Worm (Caenorhabditis elegans): ENCODE results near the gene R07E5.19.

R07E5.19 gene

DNA sequence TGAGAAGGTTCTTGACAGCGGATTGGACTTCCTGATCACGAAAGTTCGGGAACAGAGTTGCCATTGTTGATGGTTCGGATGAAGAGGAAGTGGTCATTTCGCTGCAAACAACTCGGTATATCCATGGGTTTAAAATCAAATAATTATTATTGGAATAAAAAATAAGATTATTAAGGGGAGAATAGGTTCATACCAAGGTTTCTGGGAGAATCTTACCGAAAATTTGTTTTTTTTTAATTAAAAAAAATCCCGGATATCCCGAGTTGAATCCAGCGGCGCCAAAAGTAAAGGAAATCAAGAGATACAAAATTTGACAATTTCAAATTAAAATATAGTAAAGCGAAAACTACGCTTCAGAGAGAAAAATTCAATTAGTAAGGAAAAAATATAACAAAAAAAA is at the start of gene R07E5.19, which contains the start of gene pdcd-2:
Gene R07E5.19, minus strand, starts transcription at position 101 of the 400 bp plus-strand sequence.
Gene pdcd-2, minus strand, starts transcription at position 102 of the 400 bp plus-strand sequence.
- TF ChIP-seq flt-1 (GFP tag; IDR thresholded peaks at IDR 0.05) (no peak), cog-1 (tag; optimal IDR thresholded peaks at IDR 0.05) (no peak), ztf-29 (GFP tag; IDR thresholded peaks at IDR 0.05) (no peak), ztf-23 (GFP tag; IDR thresholded peaks at IDR 0.05) (no peak), med-1 (GFP tag; optimal IDR thresholded peaks at IDR 0.05; ENCODE audit: insufficient read depth) (no peak), klf-2 (GFP tag; conservative IDR thresholded peaks at IDR 0.05) (no peak), T22C8.4 (GFP tag; IDR thresholded peaks at IDR 0.05) (no peak), tab-1 (GFP tag; IDR thresholded peaks at IDR 0.05) (no peak), ref-1 (GFP tag; conservative IDR thresholded peaks at IDR 0.05) (no peak)

DNA sequence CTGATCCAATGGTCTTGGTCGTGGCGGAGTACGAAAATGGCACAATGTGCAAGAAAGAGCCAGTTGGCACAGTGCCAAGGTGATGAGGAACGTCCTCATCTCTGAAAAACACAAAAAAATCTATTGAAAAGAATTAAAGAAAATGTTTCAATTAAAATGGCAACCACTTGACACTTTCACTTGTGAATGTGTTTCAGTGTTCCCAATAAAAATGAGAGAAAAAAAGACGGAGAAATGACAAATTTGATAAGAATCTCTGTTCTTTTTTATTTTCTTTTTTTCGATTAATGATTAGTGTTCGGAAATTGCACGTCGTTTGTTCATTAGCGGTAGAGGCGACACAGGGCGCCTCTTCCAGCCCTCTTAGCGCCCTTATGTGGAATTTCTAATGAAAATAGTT is 49.4 kb upstream of the R07E5.19 start, which contains the start of gene ndg-4:
Gene ndg-4, minus strand, starts transcription at position 101 of the 400 bp plus-strand sequence.
- TF ChIP-seq cog-1 (tag; optimal IDR thresholded peaks at IDR 0.05) (no peak), ref-1 (GFP tag; conservative IDR thresholded peaks at IDR 0.05) (no peak), tab-1 (GFP tag; IDR thresholded peaks at IDR 0.05) (no peak), ztf-29 (GFP tag; IDR thresholded peaks at IDR 0.05) (no peak), flt-1 (GFP tag; IDR thresholded peaks at IDR 0.05) (no peak)

DNA sequence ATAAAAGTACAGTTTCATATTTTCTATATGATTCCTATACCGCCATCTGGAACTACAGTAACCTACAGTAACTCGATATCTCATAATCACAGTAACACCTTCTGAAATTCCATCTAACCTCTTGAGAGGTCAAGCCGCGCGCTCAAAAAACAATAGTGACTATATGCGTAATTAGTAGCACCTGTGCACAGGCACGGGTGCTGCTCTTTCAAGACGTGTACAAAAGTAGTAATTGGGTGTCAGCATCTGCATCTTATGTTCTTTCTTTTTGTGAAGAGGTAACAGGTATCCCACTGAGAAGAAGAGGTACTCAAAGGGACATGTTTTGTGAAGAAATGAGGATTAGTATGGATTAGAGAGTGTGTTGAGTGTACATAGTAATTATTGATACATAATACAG is 43.5 kb upstream of the R07E5.19 start:
- no peak for TF ChIP-seq ref-1 (GFP tag; conservative IDR thresholded peaks at IDR 0.05)
- TF ChIP-seq ztf-23 (GFP tag; IDR thresholded peaks at IDR 0.05), result no peak
- TF ChIP-seq ztf-29 (GFP tag; IDR thresholded peaks at IDR 0.05), result no peak
- TF ChIP-seq flt-1 (GFP tag; IDR thresholded peaks at IDR 0.05), result no peak
- no peak for TF ChIP-seq T22C8.4 (GFP tag; IDR thresholded peaks at IDR 0.05)
- no peak for TF ChIP-seq med-1 (GFP tag; optimal IDR thresholded peaks at IDR 0.05; ENCODE audit: insufficient read depth)
- no peak for TF ChIP-seq klf-2 (GFP tag; conservative IDR thresholded peaks at IDR 0.05)
- TF ChIP-seq tab-1 (GFP tag; IDR thresholded peaks at IDR 0.05), result no peak
- TF ChIP-seq cog-1 (tag; optimal IDR thresholded peaks at IDR 0.05), result no peak

DNA sequence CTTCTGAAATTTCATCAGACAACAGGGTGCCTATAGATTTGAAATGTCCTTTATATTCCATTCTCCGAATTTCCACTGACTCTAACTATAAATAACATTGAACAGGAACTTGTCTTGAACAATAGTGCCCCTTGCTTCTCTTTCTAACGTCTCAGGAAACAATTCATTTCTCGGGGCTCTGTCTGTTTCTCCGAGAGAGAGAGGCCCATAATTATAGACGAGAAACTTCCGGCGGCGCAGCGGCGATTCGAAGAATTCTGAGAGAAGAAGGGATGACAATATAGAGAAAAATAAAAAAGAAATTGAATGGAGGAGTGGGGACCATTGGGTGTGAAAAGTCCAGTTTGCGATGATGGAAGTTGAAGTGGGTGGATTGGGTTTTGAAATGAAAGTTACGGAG is 42.4 kb upstream of the R07E5.19 start:
- TF ChIP-seq ztf-29 (GFP tag; IDR thresholded peaks at IDR 0.05) (no peak), tab-1 (GFP tag; IDR thresholded peaks at IDR 0.05) (0 out of 2 replicates have a peak, but pooled peaks have one; percentile 36), flt-1 (GFP tag; IDR thresholded peaks at IDR 0.05) (no peak)

DNA sequence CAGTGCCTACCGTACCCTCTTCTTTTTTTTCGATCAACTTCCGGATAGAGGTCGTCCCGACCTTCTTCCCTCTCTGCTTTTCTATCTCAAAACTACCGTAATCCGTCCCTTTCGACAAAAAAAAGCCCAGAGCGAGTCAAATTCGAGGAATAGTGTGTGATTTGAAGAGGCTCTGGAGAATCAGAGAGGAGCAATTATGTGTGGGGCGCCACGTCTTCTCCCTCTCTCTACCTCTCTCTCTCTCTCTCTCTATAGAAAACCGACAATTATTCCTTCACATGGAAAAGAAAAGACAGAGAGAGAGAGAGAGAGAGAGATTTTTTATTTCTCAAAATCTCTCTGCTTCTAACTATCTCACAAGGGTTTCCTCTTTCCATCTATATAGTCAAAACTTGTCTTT is 38.7 kb upstream of the R07E5.19 start:
- TF ChIP-seq flt-1 (GFP tag; IDR thresholded peaks at IDR 0.05) (no peak), ref-1 (GFP tag; conservative IDR thresholded peaks at IDR 0.05) (no peak), ztf-29 (GFP tag; IDR thresholded peaks at IDR 0.05) (no peak)

DNA sequence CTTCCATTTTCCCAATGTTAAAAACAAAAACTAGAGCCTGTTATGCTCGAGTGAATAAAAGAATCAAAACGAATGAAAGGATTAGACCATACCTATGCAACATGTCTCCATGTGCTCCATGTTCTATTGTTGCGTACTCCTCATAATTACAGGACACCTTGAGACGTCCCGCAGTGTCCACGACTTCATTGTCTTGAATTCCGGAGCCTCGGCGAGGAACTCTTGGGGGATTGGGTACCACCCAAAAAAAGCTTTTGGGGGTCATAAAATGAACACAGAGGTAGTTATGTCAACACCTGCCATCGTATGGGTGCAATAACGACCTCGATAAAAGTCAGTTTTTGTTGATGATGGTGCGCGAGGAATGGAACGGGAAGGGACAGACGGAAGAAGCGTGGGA is 37.1 kb upstream of the R07E5.19 start:
- TF ChIP-seq ztf-23 (GFP tag; IDR thresholded peaks at IDR 0.05) (no peak), cog-1 (tag; optimal IDR thresholded peaks at IDR 0.05) (no peak), ref-1 (GFP tag; conservative IDR thresholded peaks at IDR 0.05) (no peak), tab-1 (GFP tag; IDR thresholded peaks at IDR 0.05) (no peak), klf-2 (GFP tag; conservative IDR thresholded peaks at IDR 0.05) (no peak), T22C8.4 (GFP tag; IDR thresholded peaks at IDR 0.05) (no peak), flt-1 (GFP tag; IDR thresholded peaks at IDR 0.05) (no peak), ztf-29 (GFP tag; IDR thresholded peaks at IDR 0.05) (no peak), med-1 (GFP tag; optimal IDR thresholded peaks at IDR 0.05; ENCODE audit: insufficient read depth) (no peak)

DNA sequence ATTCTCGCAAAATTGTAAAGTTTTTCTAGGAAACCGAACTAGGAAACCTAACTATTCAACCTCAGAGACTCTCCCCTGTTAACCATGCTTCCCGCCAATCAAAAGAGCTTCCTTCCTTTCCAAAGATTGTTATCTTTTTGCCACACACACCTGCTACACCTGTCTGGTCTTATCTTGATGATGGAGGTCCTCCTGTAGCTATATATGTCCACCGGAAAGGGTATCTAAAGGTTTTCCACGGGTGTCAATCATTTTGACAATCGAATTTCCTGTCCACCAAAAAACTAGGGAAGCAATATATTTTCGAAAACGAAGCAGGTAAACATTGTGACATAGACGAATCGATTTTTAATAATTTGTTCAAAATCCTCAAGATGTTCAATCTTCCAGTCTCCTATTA is 35.9 kb upstream of the R07E5.19 start:
- no peak for TF ChIP-seq ztf-29 (GFP tag; IDR thresholded peaks at IDR 0.05)
- no peak for TF ChIP-seq tab-1 (GFP tag; IDR thresholded peaks at IDR 0.05)
- TF ChIP-seq ref-1 (GFP tag; conservative IDR thresholded peaks at IDR 0.05), result no peak
- TF ChIP-seq T22C8.4 (GFP tag; IDR thresholded peaks at IDR 0.05), result no peak
- no peak for TF ChIP-seq cog-1 (tag; optimal IDR thresholded peaks at IDR 0.05)
- TF ChIP-seq flt-1 (GFP tag; IDR thresholded peaks at IDR 0.05), result no peak
- TF ChIP-seq ztf-23 (GFP tag; IDR thresholded peaks at IDR 0.05), result no peak
- TF ChIP-seq klf-2 (GFP tag; conservative IDR thresholded peaks at IDR 0.05), result no peak
- TF ChIP-seq med-1 (GFP tag; optimal IDR thresholded peaks at IDR 0.05; ENCODE audit: insufficient read depth), result no peak

DNA sequence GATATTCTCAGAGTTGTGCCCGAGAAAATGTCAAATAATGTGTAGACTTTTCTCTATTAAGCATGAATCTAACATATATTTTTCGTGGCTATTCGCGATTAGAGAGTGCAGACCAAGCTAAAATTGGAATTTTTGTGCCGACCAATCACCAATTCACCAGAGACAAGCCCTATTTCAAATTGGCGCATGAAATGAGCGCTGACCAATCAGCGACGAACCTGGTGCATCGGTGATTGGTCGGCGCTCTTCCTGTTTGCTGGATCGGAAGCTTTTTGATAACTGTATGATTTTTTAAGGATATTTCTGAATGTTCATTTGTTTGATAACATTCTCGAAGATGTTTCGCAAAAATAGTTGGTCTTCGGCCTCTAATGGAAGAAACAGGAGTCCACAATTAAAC is 35.4 kb upstream of the R07E5.19 start:
- TF ChIP-seq T22C8.4 (GFP tag; IDR thresholded peaks at IDR 0.05) (no peak), ref-1 (GFP tag; conservative IDR thresholded peaks at IDR 0.05) (no peak), ztf-29 (GFP tag; IDR thresholded peaks at IDR 0.05) (no peak), klf-2 (GFP tag; conservative IDR thresholded peaks at IDR 0.05) (no peak), flt-1 (GFP tag; IDR thresholded peaks at IDR 0.05) (no peak), cog-1 (tag; optimal IDR thresholded peaks at IDR 0.05) (no peak), ztf-23 (GFP tag; IDR thresholded peaks at IDR 0.05) (no peak), med-1 (GFP tag; optimal IDR thresholded peaks at IDR 0.05; ENCODE audit: insufficient read depth) (no peak), tab-1 (GFP tag; IDR thresholded peaks at IDR 0.05) (no peak)

DNA sequence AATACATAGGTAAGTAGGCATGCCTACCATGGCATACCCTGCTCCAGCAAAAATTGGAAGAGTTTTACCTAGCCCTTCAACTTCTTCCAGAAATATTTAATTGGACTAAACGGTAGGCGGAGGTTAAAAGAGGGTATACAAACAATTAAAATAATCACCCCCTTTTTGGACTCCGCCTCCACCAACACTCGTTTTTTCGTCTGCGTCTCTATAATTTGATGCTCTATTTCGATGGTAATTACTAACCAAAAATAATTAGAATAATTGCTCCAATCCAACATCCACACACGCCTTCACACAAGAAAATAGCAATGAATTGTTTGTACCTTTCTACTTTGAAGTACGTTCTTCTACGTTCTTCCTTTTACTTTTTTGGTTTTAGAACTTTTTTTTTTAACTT is 34.9 kb upstream of the R07E5.19 start:
- TF ChIP-seq ztf-29 (GFP tag; IDR thresholded peaks at IDR 0.05), result no peak
- TF ChIP-seq ref-1 (GFP tag; conservative IDR thresholded peaks at IDR 0.05), result no peak
- TF ChIP-seq klf-2 (GFP tag; conservative IDR thresholded peaks at IDR 0.05), result no peak
- TF ChIP-seq ztf-23 (GFP tag; IDR thresholded peaks at IDR 0.05), result no peak
- no peak for TF ChIP-seq T22C8.4 (GFP tag; IDR thresholded peaks at IDR 0.05)
- no peak for TF ChIP-seq tab-1 (GFP tag; IDR thresholded peaks at IDR 0.05)
- no peak for TF ChIP-seq med-1 (GFP tag; optimal IDR thresholded peaks at IDR 0.05; ENCODE audit: insufficient read depth)
- no peak for TF ChIP-seq flt-1 (GFP tag; IDR thresholded peaks at IDR 0.05)
- no peak for TF ChIP-seq cog-1 (tag; optimal IDR thresholded peaks at IDR 0.05)

DNA sequence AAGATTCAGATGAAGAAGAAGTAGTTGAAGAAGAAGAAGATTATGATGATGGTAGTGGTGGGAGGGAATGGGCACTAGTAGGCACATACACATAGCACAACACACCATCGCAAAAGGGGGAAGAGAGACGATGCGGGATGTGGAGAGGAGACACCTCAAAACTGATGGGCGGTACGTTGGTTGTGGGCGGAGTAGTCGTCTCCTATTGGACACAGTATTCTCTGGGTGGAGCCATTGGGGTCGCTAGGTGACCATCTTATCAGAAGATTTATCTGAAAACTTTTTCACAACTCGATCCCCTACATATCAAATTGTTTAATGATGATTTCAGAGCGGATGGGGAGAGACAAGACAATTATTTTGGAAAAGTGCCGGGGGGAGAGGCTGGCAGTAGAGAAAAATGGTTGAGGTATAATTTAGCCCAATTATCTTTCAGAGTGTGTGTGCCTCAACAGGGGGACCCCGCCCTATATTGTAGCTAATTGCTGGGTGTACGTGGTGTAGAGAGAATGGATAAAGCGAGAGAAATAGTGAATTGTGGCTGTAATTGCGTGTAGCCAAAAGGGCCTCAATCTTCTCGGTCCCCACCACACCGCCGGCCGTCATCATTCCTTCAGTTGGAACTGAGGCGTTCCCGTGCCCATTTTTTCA is 33.0 kb upstream of the R07E5.19 start:
- 0 out of 2 replicates have a peak, but pooled peaks have one; percentile 5 for TF ChIP-seq ztf-23 (GFP tag; IDR thresholded peaks at IDR 0.05)
- TF ChIP-seq tab-1 (GFP tag; IDR thresholded peaks at IDR 0.05), result peak; percentile 49; the same call in 1 of the 2 replicates
- no peak for TF ChIP-seq ztf-29 (GFP tag; IDR thresholded peaks at IDR 0.05)
- no peak for TF ChIP-seq cog-1 (tag; optimal IDR thresholded peaks at IDR 0.05)
- 0 out of 2 replicates have a peak, but pooled peaks have one; percentile 13 for TF ChIP-seq flt-1 (GFP tag; IDR thresholded peaks at IDR 0.05)

All from whole organism, midembryonic.